Worm (Caenorhabditis elegans): Measurements from ENCODE around the gene npp-22.

npp-22 gene

ce11 chrV:11777846-11778245 is 44.6 kb upstream of the npp-22 start:
- TF ChIP-seq snu-23 (GFP tag; optimal IDR thresholded peaks at IDR 0.05) = peak; percentile 45
- peak; percentile 48 for TF ChIP-seq nhr-71 (tag; optimal IDR thresholded peaks at IDR 0.05)
- peak; percentile 20 for TF ChIP-seq mep-1 (tag; optimal IDR thresholded peaks at IDR 0.05)
- TF ChIP-seq lsy-2 (tag; optimal IDR thresholded peaks at IDR 0.05) = peak in 1 of 2 experiments; percentile 37
- no peak for TF ChIP-seq F16B12.6 (tag; optimal IDR thresholded peaks at IDR 0.05)
- TF ChIP-seq pag-3 (tag; optimal IDR thresholded peaks at IDR 0.05; ENCODE audit: borderline replicate concordance, insufficient read depth) = peak; percentile 92
- TF ChIP-seq elt-3 (tag; optimal IDR thresholded peaks at IDR 0.05) = peak in 5 of 6 experiments; percentile 5 to 57 (median 11)
- 0 out of 2 replicates have a peak, but pooled peaks have one; percentile 12 for TF ChIP-seq nhr-19 (GFP tag; conservative IDR thresholded peaks at IDR 0.05)
- peak; percentile 54 for TF ChIP-seq nhr-20 (tag; optimal IDR thresholded peaks at IDR 0.05)
- peak in 1 of 2 experiments; percentile 26 for TF ChIP-seq mdl-1 (tag; optimal IDR thresholded peaks at IDR 0.05)
- no peak for TF ChIP-seq lin-39 (tag; optimal IDR thresholded peaks at IDR 0.05)
- no peak for TF ChIP-seq ceh-82 (tag; optimal IDR thresholded peaks at IDR 0.05)
- TF ChIP-seq lin-14 (GFP tag; optimal IDR thresholded peaks at IDR 0.05) = peak; percentile 81
- TF ChIP-seq nhr-85 (tag) = peak; percentile 77
- no peak for TF ChIP-seq egl-13 (tag; optimal IDR thresholded peaks at IDR 0.05)
- no peak for TF ChIP-seq egl-27 (tag; optimal IDR thresholded peaks at IDR 0.05)
- TF ChIP-seq elt-2 (tag; optimal IDR thresholded peaks at IDR 0.05) = no peak
- TF ChIP-seq blmp-1 (tag; optimal IDR thresholded peaks at IDR 0.05) = peak; percentile 69
- TF ChIP-seq ces-1 (GFP tag; optimal IDR thresholded peaks at IDR 0.05) = no peak
- peak in 1 of 2 experiments; percentile 18 for TF ChIP-seq lin-35 (GFP tag; optimal IDR thresholded peaks at IDR 0.05)
- TF ChIP-seq nhr-237 (tag; optimal IDR thresholded peaks at IDR 0.05) = no peak
- TF ChIP-seq skn-1 (tag; optimal IDR thresholded peaks at IDR 0.05) = no peak

DNA sequence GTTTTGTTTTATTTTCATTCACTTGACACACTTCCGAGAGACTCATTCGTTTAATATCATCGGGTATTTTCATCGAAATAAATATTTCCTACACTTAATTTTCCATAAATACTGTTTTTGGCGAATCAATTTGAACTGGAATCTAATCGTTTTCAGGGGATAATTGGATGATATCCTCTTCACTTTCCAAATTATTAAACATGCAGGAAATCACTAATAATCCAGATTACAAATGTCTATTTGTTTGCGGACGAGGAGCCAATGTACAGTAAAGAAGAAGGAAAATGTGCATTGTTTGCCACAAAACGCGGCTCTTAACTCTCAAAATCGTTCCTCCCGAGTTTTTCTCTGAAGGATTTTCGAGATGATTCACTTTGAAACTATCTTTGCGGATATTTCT is 43.3 kb upstream of the npp-22 start, which contains the start of gene F55A11.6:
TSS of gene F55A11.6 (plus strand) at position 301 of the 400 bp plus-strand sequence.
- no peak for TF ChIP-seq sox-4 (tag; optimal IDR thresholded peaks at IDR 0.05)
- no peak for TF ChIP-seq ceh-90 (tag; optimal IDR thresholded peaks at IDR 0.05)
- no peak for TF ChIP-seq lin-14 (GFP tag; optimal IDR thresholded peaks at IDR 0.05)
- no peak for TF ChIP-seq nhr-47 (tag; optimal IDR thresholded peaks at IDR 0.05)
- TF ChIP-seq rnt-1 (tag; optimal IDR thresholded peaks at IDR 0.05) = no peak
- no peak for TF ChIP-seq ztf-4 (tag; optimal IDR thresholded peaks at IDR 0.05)
- TF ChIP-seq nhr-77 (tag; optimal IDR thresholded peaks at IDR 0.05) = no peak
- TF ChIP-seq mef-2 (tag; optimal IDR thresholded peaks at IDR 0.05) = no peak

- TF ChIP-seq lin-39 (tag; optimal IDR thresholded peaks at IDR 0.05) (no peak), lin-14 (GFP tag; optimal IDR thresholded peaks at IDR 0.05) (peak; percentile 45), lin-15B (tag; optimal IDR thresholded peaks at IDR 0.05) (no peak), alr-1 (tag; optimal IDR thresholded peaks at IDR 0.05; ENCODE audit: borderline replicate concordance) (no peak), mep-1 (tag; optimal IDR thresholded peaks at IDR 0.05) (peak; percentile 32), tlp-1 (tag; optimal IDR thresholded peaks at IDR 0.05) (no peak), nhr-85 (tag) (peak; percentile 68), lsy-2 (tag; optimal IDR thresholded peaks at IDR 0.05) (peak in 1 of 2 experiments; percentile 40), jun-1 (tag; optimal IDR thresholded peaks at IDR 0.05) (no peak), blmp-1 (tag; optimal IDR thresholded peaks at IDR 0.05) (peak; percentile 54), aha-1 (tag; optimal IDR thresholded peaks at IDR 0.05) (no peak), elt-3 (tag; optimal IDR thresholded peaks at IDR 0.05) (peak in 1 of 6 experiments; percentile 13)
These were observed 40.7 kb upstream of the npp-22 start for ce11 chrV:11773934-11774333.

DNA sequence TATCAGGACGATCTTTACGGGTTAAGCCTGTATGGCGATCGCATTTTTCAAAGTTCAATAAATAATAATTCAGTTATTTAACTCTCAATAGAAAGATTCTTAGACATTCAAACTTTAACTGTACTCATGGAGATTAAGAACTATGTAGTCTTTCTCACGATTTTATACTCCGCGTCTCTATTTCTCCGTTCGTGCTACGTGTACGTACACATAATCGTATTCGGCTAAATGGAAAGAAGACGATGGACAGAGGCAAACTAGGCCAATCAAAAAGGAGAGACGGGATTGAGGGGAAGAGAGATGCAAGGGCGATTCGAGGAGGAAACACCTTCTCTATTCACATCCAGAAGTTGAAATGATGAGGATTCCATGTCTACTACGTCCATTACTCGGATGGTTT is 40.1 kb upstream of the npp-22 start, which contains the start of gene bus-18:
TSS of gene bus-18 (plus strand) at position 301 of the 400 bp plus-strand sequence.
- peak; percentile 42 for TF ChIP-seq blmp-1 (tag; optimal IDR thresholded peaks at IDR 0.05)
- peak; percentile 12 for TF ChIP-seq xbp-1 (tag; optimal IDR thresholded peaks at IDR 0.05)
- no peak for TF ChIP-seq ztf-4 (tag; optimal IDR thresholded peaks at IDR 0.05)

Measured in whole organism, L1 larva.